Worm (Caenorhabditis elegans) whole organism, L2 larva: ENCODE results near the gene Y40C5A.4.

Experiments used
- C34F6.9 ChIP-seq: fragments of 150-350 bp; optimal IDR thresholded peaks from 2 replicates; lab custom pipeline; 2014; ENCODE audit warnings: missing biosample characterization, missing genetic modification characterization
- Y55F3AM.14 ChIP-seq: fragments of 200-800 bp; sonication (Bioruptor generic); optimal IDR thresholded peaks from 2 replicates; lab custom pipeline; 2018; ENCODE audit warnings: mild to moderate bottlenecking, missing genetic modification characterization, missing compliant biosample characterization
- ZK546.5 ChIP-seq: sonication (generic microtip); optimal IDR thresholded peaks from 2 replicates; lab custom pipeline; 2017; ENCODE audit warnings: missing biosample characterization, missing genetic modification characterization
- ama-1 ChIP-seq: fragments of 150-350 bp; optimal IDR thresholded peaks from 2 replicates; lab custom pipeline; 2018; ENCODE audit warnings: inconsistent platforms
- blmp-1 ChIP-seq: sonication (generic microtip); optimal IDR thresholded peaks from 2 replicates; lab custom pipeline; 2017; ENCODE audit warnings: missing genetic modification characterization, mild to moderate bottlenecking, missing compliant biosample characterization, antibody characterized with exemption, moderate library complexity; ENCODE audit not compliant: insufficient read depth
- crh-2 ChIP-seq: sonication (generic microtip); optimal IDR thresholded peaks from 2 replicates; lab custom pipeline; 2017; ENCODE audit warnings: missing biosample characterization, missing genetic modification characterization
- dmd-4 ChIP-seq: sonication (generic microtip); optimal IDR thresholded peaks from 2 replicates; lab custom pipeline; 2017; ENCODE audit warnings: missing biosample characterization, missing genetic modification characterization
- egl-27 ChIP-seq: sonication (generic microtip); optimal IDR thresholded peaks from 3 replicates; lab custom pipeline; 2017; ENCODE audit warnings: missing biosample characterization, missing genetic modification reagents, missing genetic modification characterization
- elt-3 ChIP-seq: sonication (generic microtip); optimal IDR thresholded peaks from 2 replicates; lab custom pipeline; 2017; ENCODE audit warnings: missing biosample characterization, missing genetic modification characterization
- lin-11 ChIP-seq: fragments of 150-350 bp; sonication (generic microtip); optimal IDR thresholded peaks from 2 replicates; lab custom pipeline; 2014; ENCODE audit warnings: missing biosample characterization, missing genetic modification characterization, inconsistent platforms, mixed read lengths
- lin-39 ChIP-seq: fragments of 150-350 bp; optimal IDR thresholded peaks from 2 replicates; lab custom pipeline; 2014; ENCODE audit warnings: missing biosample characterization, missing genetic modification reagents, missing genetic modification characterization
- lsy-2 ChIP-seq, 2 experiments: fragments of 150-350 bp in 1 of 2; sonication (generic microtip) in 1 of 2; optimal IDR thresholded peaks; 2 replicates each; lab custom pipeline; 2014 to 2017; ENCODE audit warnings: missing biosample characterization in 2 of 2, missing genetic modification characterization in 2 of 2
- mab-5 ChIP-seq: fragments of 150-350 bp; optimal IDR thresholded peaks from 2 replicates; lab custom pipeline; 2014; ENCODE audit warnings: missing biosample characterization, missing genetic modification characterization
- mbf-1 ChIP-seq: sonication (generic microtip); optimal IDR thresholded peaks from 2 replicates; lab custom pipeline; 2017; ENCODE audit warnings: missing biosample characterization, missing genetic modification characterization
- nhr-10 ChIP-seq: sonication (generic microtip); optimal IDR thresholded peaks from 2 replicates; lab custom pipeline; 2017; ENCODE audit warnings: missing biosample characterization, missing genetic modification characterization
- nhr-11 ChIP-seq: fragments of 150-350 bp; optimal IDR thresholded peaks from 2 replicates; lab custom pipeline; 2014; ENCODE audit warnings: missing biosample characterization, missing genetic modification characterization
- nhr-21 ChIP-seq: fragments of 150-350 bp; optimal IDR thresholded peaks from 2 replicates; lab custom pipeline; 2014; ENCODE audit warnings: missing biosample characterization, missing genetic modification characterization
- nhr-237 ChIP-seq: fragments of 150-350 bp; optimal IDR thresholded peaks from 2 replicates; lab custom pipeline; 2014; ENCODE audit warnings: missing biosample characterization, missing genetic modification characterization
- nhr-25 ChIP-seq: fragments of 150-350 bp; sonication (generic microtip); optimal IDR thresholded peaks from 3 replicates; lab custom pipeline; 2014; ENCODE audit warnings: missing biosample characterization, missing genetic modification characterization
- sma-3 ChIP-seq: sonication (generic microtip); optimal IDR thresholded peaks from 2 replicates; lab custom pipeline; 2016; ENCODE audit warnings: missing genetic modification reagents, missing genetic modification characterization, missing compliant biosample characterization
- snpc-4 ChIP-seq: fragments of 150-350 bp; optimal IDR thresholded peaks from 2 replicates; lab custom pipeline; 2014; ENCODE audit warnings: missing biosample characterization, missing genetic modification characterization
- unc-55 ChIP-seq: fragments of 150-350 bp; sonication (generic microtip); optimal IDR thresholded peaks from 3 replicates; lab custom pipeline; 2014; ENCODE audit warnings: missing biosample characterization, missing genetic modification reagents, missing genetic modification characterization
- unc-62 ChIP-seq: fragments of 150-350 bp; optimal IDR thresholded peaks from 2 replicates; lab custom pipeline; 2014; ENCODE audit warnings: missing biosample characterization, missing genetic modification reagents, missing genetic modification characterization
- zag-1 ChIP-seq: fragments of 150-350 bp; optimal IDR thresholded peaks from 2 replicates; lab custom pipeline; 2014; ENCODE audit warnings: missing biosample characterization, missing genetic modification characterization
- ztf-1 ChIP-seq: fragments of 200-800 bp; sonication (Bioruptor generic); conservative IDR thresholded peaks from 2 replicates; pipeline ENCODE4 v1.3.6; 2022; ENCODE audit warnings: missing genetic modification characterization, missing compliant biosample characterization
- ztf-11 ChIP-seq: sonication (generic microtip); optimal IDR thresholded peaks from 2 replicates; lab custom pipeline; 2017; ENCODE audit warnings: missing biosample characterization, missing genetic modification characterization
- ztf-4 ChIP-seq: fragments of 150-350 bp; optimal IDR thresholded peaks from 2 replicates; lab custom pipeline; 2014; ENCODE audit warnings: missing biosample characterization, missing genetic modification characterization

Y40C5A.4 gene

DNA sequence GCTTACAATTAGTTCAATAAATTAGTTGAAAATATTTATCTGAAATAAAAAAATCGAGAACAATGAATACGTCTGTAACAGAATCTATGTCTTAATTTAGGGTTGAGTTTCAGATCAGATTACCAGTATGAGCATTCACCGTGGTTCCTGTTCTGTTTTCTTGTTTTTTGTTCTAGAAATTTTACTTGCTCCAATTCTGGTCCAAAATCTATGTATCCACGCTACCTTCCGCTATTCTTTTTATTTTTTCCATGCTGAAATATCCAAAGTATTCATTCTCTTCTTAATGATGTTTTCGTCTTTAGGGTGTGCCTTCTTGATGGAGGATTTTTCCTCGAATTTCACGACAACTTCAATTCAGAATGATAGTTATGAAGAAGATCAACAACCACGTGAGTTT lies 59.6 kb downstream of the Y40C5A.4 start, which contains the start of gene npr-27:
npr-27 (plus strand) TSS at position 301 of the 400 bp plus-strand sequence.
- TF ChIP-seq ztf-4 (tag; lab: Kevin White, UChicago) (no peak), lin-11 (no peak), blmp-1 (tag; lab: Kevin White, UChicago) (no peak), nhr-10 (tag; lab: Kevin White, UChicago) (no peak), Y55F3AM.14 (GFP tag; lab: Kevin White, UChicago) (no peak), zag-1 (tag; lab: Kevin White, UChicago) (no peak), egl-27 (no peak), unc-55 (GFP tag; lab: Kevin White, UChicago) (no peak), dmd-4 (no peak), sma-3 (GFP tag; lab: Kevin White, UChicago) (no peak)

DNA sequence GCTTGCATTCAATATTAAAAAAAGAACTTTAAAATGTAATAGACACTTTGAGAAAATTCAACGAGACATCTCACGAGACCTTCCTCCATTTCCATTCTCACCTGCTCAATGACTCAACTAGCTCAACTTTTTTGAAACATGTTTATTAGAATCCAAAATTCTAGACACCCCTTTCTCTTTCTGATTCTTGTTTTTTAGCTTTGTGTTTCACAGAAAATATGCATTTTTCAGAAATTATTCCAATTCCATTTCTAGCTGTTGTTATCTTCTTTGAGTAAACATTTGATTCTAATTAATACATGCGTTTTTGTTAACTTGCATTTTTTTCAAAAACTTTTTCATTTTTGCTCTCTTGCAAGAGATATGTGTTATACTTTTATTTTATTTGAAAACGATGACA lies 63.4 kb downstream of the Y40C5A.4 start:
- TF ChIP-seq lsy-2 (tag; optimal IDR thresholded peaks at IDR 0.05; lab: Kevin White, UChicago): no peak
- TF ChIP-seq nhr-11 (tag; lab: Kevin White, UChicago): no peak
- TF ChIP-seq lin-39 (tag; lab: Kevin White, UChicago): no peak
- no peak for TF ChIP-seq ama-1 (lab: Kevin White, UChicago)
- TF ChIP-seq C34F6.9 (tag; lab: Kevin White, UChicago): no peak
- TF ChIP-seq mbf-1 (tag; lab: Kevin White, UChicago): no peak
- TF ChIP-seq sma-3 (GFP tag; lab: Kevin White, UChicago): no peak
- TF ChIP-seq mab-5 (tag; lab: Kevin White, UChicago): no peak
- TF ChIP-seq nhr-25 (tag; lab: Kevin White, UChicago): no peak
- TF ChIP-seq ZK546.5 (tag; lab: Kevin White, UChicago): no peak
- TF ChIP-seq crh-2 (tag; lab: Kevin White, UChicago): no peak
- TF ChIP-seq elt-3: no peak
- TF ChIP-seq lin-11: no peak
- TF ChIP-seq zag-1 (tag; lab: Kevin White, UChicago): no peak
- TF ChIP-seq unc-62: no peak
- no peak for TF ChIP-seq snpc-4 (tag; lab: Kevin White, UChicago)
- TF ChIP-seq ztf-11 (tag; lab: Kevin White, UChicago): no peak
- no peak for TF ChIP-seq ztf-1 (GFP tag; lab: Robert Waterston, UW)
- TF ChIP-seq nhr-21 (tag; lab: Kevin White, UChicago): no peak
- TF ChIP-seq nhr-237 (tag; lab: Kevin White, UChicago): no peak
